Fruit fly (Drosophila melanogaster) whole organism, embryonic: ENCODE results near the gene CG9672.

Experiments
- Abd-B ChIP-seq: fragments of 200-800 bp; sonication (Bioruptor generic); optimal IDR thresholded peaks from 2 replicates; lab custom pipeline; 2018; ENCODE audit warnings: missing biosample characterization, mild to moderate bottlenecking, missing genetic modification characterization, moderate library complexity
- Asciz ChIP-seq: fragments of 200-800 bp; sonication (Bioruptor generic); optimal IDR thresholded peaks from 2 replicates; lab custom pipeline; 2017; ENCODE audit warnings: missing biosample characterization, mild to moderate bottlenecking, missing genetic modification characterization, missing genetic modification reagents
- BtbVII ChIP-seq: fragments of 200-800 bp; sonication (Bioruptor generic); optimal IDR thresholded peaks from 3 replicates; lab custom pipeline; 2017; ENCODE audit warnings: missing biosample characterization, mild to moderate bottlenecking, missing genetic modification characterization
- CG11247 ChIP-seq: fragments of 200-800 bp; sonication (Bioruptor generic); IDR thresholded peaks from 2 replicates; pipeline ENCODE4 v1.3.6; 2022; ENCODE audit warnings: missing biosample characterization, missing genetic modification characterization
- CG1233 ChIP-seq: fragments of 200-800 bp; sonication (Bioruptor generic); optimal IDR thresholded peaks from 4 replicates; lab custom pipeline; 2018; ENCODE audit warnings: missing biosample characterization, mild to moderate bottlenecking, missing genetic modification characterization
- CG13123 ChIP-seq: fragments of 200-800 bp; sonication (Bioruptor generic); optimal IDR thresholded peaks from 2 replicates; lab custom pipeline; 2016; ENCODE audit warnings: missing biosample characterization, missing genetic modification characterization
- CG14667 ChIP-seq: fragments of 200-800 bp; sonication (Bioruptor generic); IDR thresholded peaks from 2 replicates; pipeline ENCODE4 v1.3.6; 2022; ENCODE audit warnings: missing biosample characterization, missing genetic modification characterization
- CG15479 ChIP-seq: fragments of 200-800 bp; sonication (Bioruptor generic); optimal IDR thresholded peaks from 3 replicates; lab custom pipeline; 2019; ENCODE audit warnings: missing biosample characterization, mild to moderate bottlenecking, missing genetic modification characterization, moderate library complexity
- CG1602 ChIP-seq: fragments of 200-800 bp; sonication (Bioruptor generic); optimal IDR thresholded peaks from 3 replicates; lab custom pipeline; 2016; ENCODE audit warnings: missing biosample characterization, missing genetic modification characterization
- CG2712 ChIP-seq: fragments of 200-800 bp; optimal IDR thresholded peaks from 3 replicates; lab custom pipeline; 2019; ENCODE audit warnings: missing biosample characterization, mild to moderate bottlenecking, missing genetic modification characterization, moderate library complexity
- CG3065 ChIP-seq: fragments of 200-800 bp; sonication (Bioruptor generic); optimal IDR thresholded peaks from 2 replicates; lab custom pipeline; 2016; ENCODE audit warnings: missing biosample characterization, missing genetic modification characterization
- CG31365 ChIP-seq: fragments of 200-800 bp; sonication (Bioruptor generic); optimal IDR thresholded peaks from 2 replicates; lab custom pipeline; 2018; ENCODE audit warnings: missing biosample characterization, mild to moderate bottlenecking, missing genetic modification characterization
- CG3163 ChIP-seq: fragments of 200-800 bp; sonication (Bioruptor generic); optimal IDR thresholded peaks from 3 replicates; lab custom pipeline; 2016; ENCODE audit warnings: missing biosample characterization, missing genetic modification characterization
- CG33213 ChIP-seq: fragments of 200-800 bp; sonication (Bioruptor generic); optimal IDR thresholded peaks from 3 replicates; lab custom pipeline; 2016; ENCODE audit warnings: missing biosample characterization, missing genetic modification characterization
- CG33557 ChIP-seq: fragments of 200-800 bp; sonication (Bioruptor generic); optimal IDR thresholded peaks from 2 replicates; lab custom pipeline; 2019; ENCODE audit warnings: missing biosample characterization, mild to moderate bottlenecking, missing genetic modification characterization, moderate library complexity
- CG5180 ChIP-seq: fragments of 200-800 bp; sonication (Bioruptor generic); optimal IDR thresholded peaks from 3 replicates; lab custom pipeline; 2017; ENCODE audit warnings: missing biosample characterization, missing genetic modification characterization, mild to moderate bottlenecking, moderate library complexity, missing genetic modification reagents
- CG7556 ChIP-seq: fragments of 200-800 bp; sonication (Bioruptor generic); optimal IDR thresholded peaks from 2 replicates; lab custom pipeline; 2017; ENCODE audit warnings: missing biosample characterization, mild to moderate bottlenecking, missing genetic modification characterization
- CG7839 ChIP-seq: fragments of 200-800 bp; sonication (Bioruptor generic); optimal IDR thresholded peaks from 3 replicates; lab custom pipeline; 2018; ENCODE audit warnings: missing biosample characterization, mild to moderate bottlenecking, missing genetic modification characterization, moderate library complexity
- CG7928 ChIP-seq: fragments of 200-800 bp; sonication (Bioruptor generic); optimal IDR thresholded peaks from 2 replicates; lab custom pipeline; 2017; ENCODE audit warnings: missing biosample characterization, mild to moderate bottlenecking, missing genetic modification characterization
- CG8924 ChIP-seq: fragments of 200-800 bp; optimal IDR thresholded peaks from 3 replicates; lab custom pipeline; 2019; ENCODE audit warnings: missing biosample characterization, mild to moderate bottlenecking, missing genetic modification characterization, moderate library complexity
- CG8944 ChIP-seq: fragments of 200-800 bp; sonication (Bioruptor generic); optimal IDR thresholded peaks from 3 replicates; lab custom pipeline; 2016; ENCODE audit warnings: missing biosample characterization, missing genetic modification characterization
- CG9932 ChIP-seq: fragments of 200-800 bp; sonication (Bioruptor generic); IDR thresholded peaks from 2 replicates; pipeline ENCODE4 v1.3.6; 2022; ENCODE audit warnings: missing biosample characterization, missing genetic modification characterization
- CHES-1-like ChIP-seq: fragments of 200-800 bp; sonication (Bioruptor generic); optimal IDR thresholded peaks from 2 replicates; lab custom pipeline; 2016; ENCODE audit warnings: missing biosample characterization, missing genetic modification characterization
- Dll ChIP-seq: fragments of 200-800 bp; sonication (Bioruptor generic); IDR thresholded peaks from 4 replicates; pipeline ENCODE4 v1.3.6; 2022; ENCODE audit warnings: missing biosample characterization, missing genetic modification characterization; ENCODE audit not compliant: partially characterized antibody
- E2f1 ChIP-seq: fragments of 200-800 bp; sonication (Bioruptor generic); IDR thresholded peaks from 2 replicates; pipeline ENCODE4 v1.3.6; 2022; ENCODE audit warnings: missing biosample characterization, missing genetic modification characterization
- Ets65A ChIP-seq: fragments of 200-800 bp; sonication (Bioruptor generic); peaks from one replicate; lab custom pipeline; 2016; ENCODE audit warnings: missing biosample characterization, missing genetic modification characterization
- Gsc ChIP-seq: fragments of 200-800 bp; sonication (Bioruptor generic); IDR thresholded peaks from 2 replicates; pipeline ENCODE4 v1.3.6; 2022; ENCODE audit warnings: missing biosample characterization, missing genetic modification characterization
- HLH4C ChIP-seq: fragments of 200-800 bp; sonication (Bioruptor generic); IDR thresholded peaks from 3 replicates; pipeline ENCODE4 v1.3.6; 2022; ENCODE audit warnings: missing biosample characterization, missing genetic modification characterization; ENCODE audit not compliant: partially characterized antibody
- Hmr ChIP-seq: fragments of 200-800 bp; sonication (Bioruptor generic); optimal IDR thresholded peaks from 3 replicates; lab custom pipeline; 2017; ENCODE audit warnings: mild to moderate bottlenecking, missing biosample characterization, missing genetic modification reagents, missing genetic modification characterization
- Hr51 ChIP-seq, 2 experiments: fragments of 200-800 bp; sonication (Bioruptor generic); optimal IDR thresholded peaks; 2 replicates in 1 of 2; 3 replicates in 1 of 2; lab custom pipeline; 2016 to 2018; ENCODE audit warnings: missing biosample characterization in 2 of 2, missing genetic modification characterization in 2 of 2, mild to moderate bottlenecking in 1 of 2, moderate library complexity in 1 of 2
- Mad ChIP-seq: fragments of 200-800 bp; sonication (Bioruptor generic); optimal IDR thresholded peaks from 2 replicates; lab custom pipeline; 2016; ENCODE audit warnings: missing biosample characterization, missing genetic modification characterization
- Max ChIP-seq: fragments of 200-800 bp; sonication (Bioruptor generic); optimal IDR thresholded peaks from 2 replicates; lab custom pipeline; 2016; ENCODE audit warnings: missing biosample characterization, mild to moderate bottlenecking, missing genetic modification characterization
- Scr ChIP-seq: fragments of 200-800 bp; sonication (Bioruptor generic); IDR thresholded peaks from 2 replicates; pipeline ENCODE4 v1.3.6; 2022; ENCODE audit warnings: missing biosample characterization, missing genetic modification characterization; ENCODE audit not compliant: partially characterized antibody
- ab ChIP-seq: fragments of 200-800 bp; sonication (Bioruptor generic); optimal IDR thresholded peaks from 2 replicates; lab custom pipeline; 2016; ENCODE audit warnings: missing biosample characterization, missing genetic modification characterization
- ash1 ChIP-seq: fragments of 200-800 bp; sonication (Bioruptor generic); optimal IDR thresholded peaks from 2 replicates; lab custom pipeline; 2018; ENCODE audit warnings: missing biosample characterization, mild to moderate bottlenecking, missing genetic modification characterization
- bigmax ChIP-seq: fragments of 200-800 bp; sonication (Bioruptor generic); optimal IDR thresholded peaks from 2 replicates; lab custom pipeline; 2018; ENCODE audit warnings: missing biosample characterization, mild to moderate bottlenecking, missing genetic modification characterization
- dimm ChIP-seq: fragments of 200-800 bp; sonication (Bioruptor generic); IDR thresholded peaks from 2 replicates; pipeline ENCODE4 v1.3.6; 2022; ENCODE audit warnings: missing biosample characterization, missing genetic modification characterization
- hbn ChIP-seq: fragments of 200-800 bp; sonication (Bioruptor generic); IDR thresholded peaks from 2 replicates; pipeline ENCODE4 v1.3.6; 2022; ENCODE audit warnings: missing biosample characterization, missing genetic modification characterization; ENCODE audit not compliant: partially characterized antibody
- oc ChIP-seq: fragments of 200-800 bp; sonication (Bioruptor generic); optimal IDR thresholded peaks from 2 replicates; lab custom pipeline; 2018; ENCODE audit warnings: missing biosample characterization, mild to moderate bottlenecking, missing genetic modification characterization, moderate library complexity
- odd ChIP-seq: fragments of 200-800 bp; sonication (Bioruptor generic); optimal IDR thresholded peaks from 2 replicates; lab custom pipeline; 2017; ENCODE audit warnings: missing biosample characterization, mild to moderate bottlenecking, missing genetic modification characterization
- onecut ChIP-seq: fragments of 200-800 bp; sonication (Bioruptor generic); IDR thresholded peaks from 2 replicates; pipeline ENCODE4 v1.3.6; 2022; ENCODE audit warnings: missing biosample characterization, missing genetic modification characterization
- otp ChIP-seq: fragments of 200-800 bp; sonication (Bioruptor generic); IDR thresholded peaks from 3 replicates; pipeline ENCODE4, ENCODE4 v1.3.6; 2022; ENCODE audit warnings: missing biosample characterization, missing genetic modification characterization
- pan ChIP-seq, 4 experiments: fragments of >200 bp in 3 of 4; fragments of 200-800 bp in 1 of 4; sonication (Bioruptor generic) in 1 of 4; optimal IDR thresholded peaks in 3 of 4; IDR thresholded peaks in 1 of 4; 2 replicates each; pipeline versions ENCODE4 v1.3.6 to Lab custom; 2017 to 2022; ENCODE audit warnings: missing biosample characterization in 2 of 4, missing genetic modification characterization in 2 of 4, mixed read lengths in 1 of 4
- pros ChIP-seq: fragments of 200-800 bp; sonication (Bioruptor generic); optimal IDR thresholded peaks from 3 replicates; lab custom pipeline; 2019; ENCODE audit warnings: missing biosample characterization, mild to moderate bottlenecking, missing genetic modification characterization, moderate library complexity
- sd ChIP-seq: fragments of 200-800 bp; sonication (Bioruptor generic); optimal IDR thresholded peaks from 3 replicates; lab custom pipeline; 2018; ENCODE audit warnings: missing biosample characterization, mild to moderate bottlenecking, missing genetic modification characterization, moderate library complexity
- tio ChIP-seq: fragments of 200-800 bp; sonication (Bioruptor generic); optimal IDR thresholded peaks from 2 replicates; lab custom pipeline; 2017; ENCODE audit warnings: missing biosample characterization, missing genetic modification characterization, inconsistent platforms
- vfl ChIP-seq: fragments of 200-800 bp; sonication (Bioruptor generic); optimal IDR thresholded peaks from 2 replicates; lab custom pipeline; 2016; ENCODE audit warnings: missing biosample characterization, missing genetic modification characterization

CG9672 gene

dm6 chrX:16750712-16751578 is 44.3 kb upstream of the CG9672 start (continued):
- TF ChIP-seq CG7556 (GFP tag; lab: Kevin White, UChicago) (peak; percentile 78), pan (optimal IDR thresholded peaks at IDR 0.05; lab: Kevin White, UChicago) (no peak), pan (GFP tag; optimal IDR thresholded peaks at IDR 0.05 in 1 of 2, IDR thresholded peaks at IDR 0.05 in 1 of 2) (peak in 1 of 2 experiments; percentile 42), vfl (GFP tag; lab: Kevin White, UChicago) (no peak), CG13123 (GFP tag; lab: Kevin White, UChicago) (no peak), HLH4C (GFP tag; lab: Robert Waterston, UW) (no peak), CG1233 (GFP tag; lab: Kevin White, UChicago) (peak; percentile 63), CG3163 (GFP tag; lab: Kevin White, UChicago) (no peak), oc (peak; percentile 37), CG1602 (GFP tag; lab: Kevin White, UChicago) (peak; percentile 29), Max (GFP tag; lab: Kevin White, UChicago) (peak; percentile 52), ash1 (GFP tag; lab: Kevin White, UChicago) (no peak), E2f1 (GFP tag; lab: Robert Waterston, UW) (peak; percentile 55), sd (tag; lab: Kevin White, UChicago) (peak; percentile 45), Hr51 (GFP tag; optimal IDR thresholded peaks at IDR 0.05; lab: Kevin White, UChicago) (peak in 1 of 2 experiments; percentile 81), CG31365 (tag; lab: Kevin White, UChicago) (peak; percentile 9), CG8924 (tag; lab: Kevin White, UChicago) (peak; percentile 83), CG3065 (GFP tag; lab: Kevin White, UChicago) (peak; percentile 9), Dll (GFP tag; lab: Robert Waterston, UW) (no peak), Hmr (GFP tag; lab: Kevin White, UChicago) (peak; percentile 62), Asciz (GFP tag; lab: Kevin White, UChicago) (peak; percentile 66), onecut (GFP tag; lab: Robert Waterston, UW) (peak; percentile 55), Mad (peak; percentile 28), CG9932 (GFP tag; lab: Robert Waterston, UW) (peak; percentile 37), CG7839 (tag; lab: Kevin White, UChicago) (peak; percentile 83), CG2712 (peak; percentile 91), Gsc (no peak), CG33557 (GFP tag; lab: Kevin White, UChicago) (peak; percentile 82), Ets65A (GFP tag; lab: Kevin White, UChicago) (peak; percentile 90), CG33213 (GFP tag; lab: Kevin White, UChicago) (no peak), bigmax (GFP tag; lab: Kevin White, UChicago) (no peak), BtbVII (GFP tag; lab: Kevin White, UChicago) (peak; percentile 75), ab (GFP tag; lab: Kevin White, UChicago) (no peak), CG5180 (GFP tag; lab: Kevin White, UChicago) (peak; percentile 57), tio (GFP tag; lab: Kevin White, UChicago) (peak; percentile 49), CG7928 (GFP tag; lab: Kevin White, UChicago) (no peak), otp (GFP tag; lab: Robert Waterston, UW) (peak; percentile 12; the same call in 1 of the 3 replicates), dimm (GFP tag; lab: Robert Waterston, UW) (0 out of 2 replicates have a peak, but pooled peaks have one; percentile 8), Abd-B (GFP tag; lab: Kevin White, UChicago) (peak; percentile 50), CG11247 (GFP tag; lab: Robert Waterston, UW) (no peak), CHES-1-like (GFP tag; lab: Kevin White, UChicago) (no peak), CG14667 (GFP tag; lab: Robert Waterston, UW) (no peak), CG15479 (GFP tag; lab: Kevin White, UChicago) (peak; percentile 30), pros (GFP tag; lab: Kevin White, UChicago) (peak; percentile 55), hbn (GFP tag; lab: Robert Waterston, UW) (no peak), Scr (GFP tag; lab: Robert Waterston, UW) (no peak), CG8944 (no peak), odd (GFP tag; lab: Kevin White, UChicago) (peak; percentile 82)
